Comparison of ENCODE assay signal across 5 fruit fly cellular contexts in the genomic region with DNA sequence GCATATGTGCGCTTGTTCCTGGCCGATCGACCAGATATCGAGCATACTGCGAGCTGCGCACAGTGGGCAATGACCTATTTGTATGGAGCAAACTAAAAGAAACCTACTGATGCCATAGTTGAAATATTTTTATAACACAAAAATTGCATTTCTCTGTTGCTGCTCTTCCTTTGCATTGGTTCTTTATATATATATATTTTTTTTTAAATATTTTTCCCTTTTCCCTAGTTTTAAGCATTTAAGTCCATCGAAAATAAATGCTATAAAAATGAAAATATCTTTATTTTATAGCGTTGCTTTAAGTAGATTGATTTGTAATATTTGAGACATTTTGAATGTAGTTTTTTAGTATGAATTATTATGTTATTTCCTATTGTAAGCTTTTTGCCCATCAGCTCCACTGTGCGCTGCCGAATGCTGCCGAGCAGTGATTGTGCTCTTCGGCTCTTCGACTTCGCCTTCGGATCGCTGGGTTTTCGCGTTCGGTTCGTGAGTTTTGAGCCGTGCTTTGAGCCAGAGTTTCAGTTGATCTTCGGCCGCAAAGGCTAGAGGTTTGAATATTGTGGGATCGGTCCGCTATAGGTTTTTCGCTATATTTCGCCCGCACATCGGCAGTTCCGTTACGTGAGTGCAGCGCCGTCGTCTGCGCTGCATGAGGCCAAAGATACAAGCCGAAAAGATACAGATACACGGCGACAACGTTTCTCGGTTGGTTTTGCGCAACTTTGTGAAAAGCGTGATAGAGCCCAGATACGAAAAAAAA.
TF ChIP-seq lines count a peak whose summit lies in the region.

A gene (plus strand): TSS at position 522 of the 763 bp plus-strand sequence.

TF ChIP-seq in whole organism, adult, 20 proteins besides CTCF, POLR2A, EP300 and RAD21 (continued from another document):
- TF ChIP-seq CG11617 (GFP tag; optimal IDR thresholded peaks at IDR 0.05; lab: Kevin White, UChicago) (peak; percentile 70), cic (GFP tag; optimal IDR thresholded peaks at IDR 0.05; lab: Kevin White, UChicago) (no peak), toe (GFP tag; optimal IDR thresholded peaks at IDR 0.05; lab: Kevin White, UChicago) (peak; percentile 18)
TF ChIP-seq in whole organism, adult: peak in this region for 10.

TF ChIP-seq in whole organism, embryonic, 481 proteins besides CTCF, POLR2A, EP300 and RAD21 (continued from another document and continues in another):
- peak; percentile 20; the same call in 1 of the 2 replicates for TF ChIP-seq E2f2 (GFP tag; IDR thresholded peaks at IDR 0.05; lab: Robert Waterston, UW)
- peak; percentile 17 for TF ChIP-seq D19B (GFP tag; optimal IDR thresholded peaks at IDR 0.05; lab: Kevin White, UChicago)
- peak; percentile 28 for TF ChIP-seq ac (GFP tag; optimal IDR thresholded peaks at IDR 0.05; lab: Kevin White, UChicago)
- no peak for TF ChIP-seq CG17612 (GFP tag; IDR thresholded peaks at IDR 0.05; lab: Robert Waterston, UW)
- peak; percentile 31; the same call in 1 of the 2 replicates for TF ChIP-seq CG11247 (GFP tag; IDR thresholded peaks at IDR 0.05; lab: Robert Waterston, UW)
- no peak for TF ChIP-seq HLH4C (GFP tag; IDR thresholded peaks at IDR 0.05; lab: Robert Waterston, UW; ENCODE audit: partially characterized antibody)
- TF ChIP-seq Mad (GFP tag; optimal IDR thresholded peaks at IDR 0.05; lab: Kevin White, UChicago), result peak; percentile 52
- peak; percentile 91 for TF ChIP-seq gem (tag; optimal IDR thresholded peaks at IDR 0.05; lab: Kevin White, UChicago)
- no peak for TF ChIP-seq stc (GFP tag; IDR thresholded peaks at IDR 0.05; lab: Robert Waterston, UW)
- peak; percentile 63 for TF ChIP-seq Nf-YB (GFP tag; optimal IDR thresholded peaks at IDR 0.05; lab: Kevin White, UChicago)
- peak; percentile 46 for TF ChIP-seq CG10209 (GFP tag; optimal IDR thresholded peaks at IDR 0.05; lab: Kevin White, UChicago)
- TF ChIP-seq gcm (GFP tag; optimal IDR thresholded peaks at IDR 0.05; lab: Kevin White, UChicago), result peak; percentile 69
- no peak for TF ChIP-seq cg (GFP tag; optimal IDR thresholded peaks at IDR 0.05; lab: Kevin White, UChicago)
- no peak for TF ChIP-seq jumu (GFP tag; optimal IDR thresholded peaks at IDR 0.05; lab: Kevin White, UChicago)
- no peak for TF ChIP-seq CG4730 (GFP tag; IDR thresholded peaks at IDR 0.05; lab: Robert Waterston, UW)
- peak; percentile 22 for TF ChIP-seq Hmx (GFP tag; optimal IDR thresholded peaks at IDR 0.05; lab: Kevin White, UChicago)
- peak; percentile 17 for TF ChIP-seq tin (GFP tag; optimal IDR thresholded peaks at IDR 0.05; lab: Kevin White, UChicago)
- TF ChIP-seq Myb (GFP tag; optimal IDR thresholded peaks at IDR 0.05; lab: Kevin White, UChicago), result no peak
- peak; percentile 61 for TF ChIP-seq slbo (GFP tag; IDR thresholded peaks at IDR 0.05; lab: Robert Waterston, UW)
- peak; percentile 21 for TF ChIP-seq scrt (GFP tag; optimal IDR thresholded peaks at IDR 0.05; lab: Kevin White, UChicago)
- TF ChIP-seq ewg (GFP tag; optimal IDR thresholded peaks at IDR 0.05; lab: Kevin White, UChicago), result peak; percentile 64
- TF ChIP-seq CG11695 (GFP tag; IDR thresholded peaks at IDR 0.05; lab: Robert Waterston, UW), result peak; percentile 55; the same call in 2 of the 3 replicates
- no peak for TF ChIP-seq CG12744 (GFP tag; optimal IDR thresholded peaks at IDR 0.05; lab: Kevin White, UChicago)
- TF ChIP-seq CG10654 (GFP tag; optimal IDR thresholded peaks at IDR 0.05; lab: Kevin White, UChicago), result peak; percentile 16
- TF ChIP-seq PHDP (tag; optimal IDR thresholded peaks at IDR 0.05; lab: Kevin White, UChicago), result peak; percentile 79
- peak; percentile 64 for TF ChIP-seq dmrt99B (tag; optimal IDR thresholded peaks at IDR 0.05; lab: Kevin White, UChicago)
- TF ChIP-seq CHES-1-like (GFP tag; optimal IDR thresholded peaks at IDR 0.05; lab: Kevin White, UChicago), result no peak
- TF ChIP-seq kay (GFP tag; optimal IDR thresholded peaks at IDR 0.05; lab: Kevin White, UChicago), result peak; percentile 32

TF ChIP-seq in whole organism, prepupa, 60 proteins besides CTCF, POLR2A, EP300 and RAD21 (continued from another document and continues in another):
- no peak for TF ChIP-seq CG6854 (GFP tag; optimal IDR thresholded peaks at IDR 0.05; lab: Kevin White, UChicago)
- TF ChIP-seq Sox102F (GFP tag; optimal IDR thresholded peaks at IDR 0.05; lab: Kevin White, UChicago), result peak; percentile 66
- peak; percentile 82 for TF ChIP-seq esn (GFP tag; optimal IDR thresholded peaks at IDR 0.05; lab: Kevin White, UChicago)
- TF ChIP-seq CG11294 (GFP tag; IDR thresholded peaks at IDR 0.05; lab: Robert Waterston, UW), result peak; percentile 19; the same call in 1 of the 2 replicates
- peak; percentile 35 for TF ChIP-seq dac (GFP tag; optimal IDR thresholded peaks at IDR 0.05; lab: Kevin White, UChicago)
- TF ChIP-seq vri (GFP tag; optimal IDR thresholded peaks at IDR 0.05; lab: Kevin White, UChicago), result peak; percentile 23
- TF ChIP-seq CG7368 (GFP tag; optimal IDR thresholded peaks at IDR 0.05; lab: Kevin White, UChicago), result no peak
- TF ChIP-seq CG9139 (GFP tag; optimal IDR thresholded peaks at IDR 0.05; lab: Kevin White, UChicago), result peak; percentile 32
- peak; percentile 86 for TF ChIP-seq OdsH (GFP tag; optimal IDR thresholded peaks at IDR 0.05; lab: Kevin White, UChicago)
- TF ChIP-seq CG6163 (GFP tag; IDR thresholded peaks at IDR 0.05; lab: Robert Waterston, UW), result peak; percentile 61; the same call in 2 of the 3 replicates
- no peak for TF ChIP-seq Hr38 (GFP tag; optimal IDR thresholded peaks at IDR 0.05; lab: Kevin White, UChicago)
- TF ChIP-seq CG32006 (GFP tag; optimal IDR thresholded peaks at IDR 0.05; lab: Kevin White, UChicago), result peak; percentile 94
- TF ChIP-seq Blimp-1 (GFP tag; optimal IDR thresholded peaks at IDR 0.05; lab: Kevin White, UChicago), result no peak
- peak; percentile 42 for TF ChIP-seq CG31627 (GFP tag; optimal IDR thresholded peaks at IDR 0.05; lab: Kevin White, UChicago)
- peak; percentile 88 for TF ChIP-seq CG8632 (GFP tag; optimal IDR thresholded peaks at IDR 0.05; lab: Kevin White, UChicago)
- TF ChIP-seq fd85E (GFP tag; optimal IDR thresholded peaks at IDR 0.05; lab: Kevin White, UChicago), result no peak
- peak in 1 of 2 experiments; percentile 81 for TF ChIP-seq salr (GFP tag; optimal IDR thresholded peaks at IDR 0.05; lab: Kevin White, UChicago)
- TF ChIP-seq Ets96B (tag; optimal IDR thresholded peaks at IDR 0.05; lab: Kevin White, UChicago), result peak; percentile 36
- TF ChIP-seq CG1621 (tag; optimal IDR thresholded peaks at IDR 0.05; lab: Kevin White, UChicago), result no peak
- peak; percentile 21 for TF ChIP-seq CG8319 (GFP tag; optimal IDR thresholded peaks at IDR 0.05; lab: Kevin White, UChicago)
- peak; percentile 90 for TF ChIP-seq CG4318 (GFP tag; optimal IDR thresholded peaks at IDR 0.05; lab: Kevin White, UChicago)
- TF ChIP-seq CG3032 (tag; optimal IDR thresholded peaks at IDR 0.05; lab: Kevin White, UChicago), result peak; percentile 58
- TF ChIP-seq svp (GFP tag; lab: Kevin White, UChicago), result peak; percentile 92
- peak; percentile 65 for TF ChIP-seq Lpt (GFP tag; optimal IDR thresholded peaks at IDR 0.05; lab: Kevin White, UChicago)
- peak; percentile 77 for TF ChIP-seq CG6792 (GFP tag; optimal IDR thresholded peaks at IDR 0.05; lab: Kevin White, UChicago)
- TF ChIP-seq Hr4 (GFP tag; optimal IDR thresholded peaks at IDR 0.05; lab: Kevin White, UChicago), result peak; percentile 76
- peak; percentile 48 for TF ChIP-seq CG11762 (GFP tag; optimal IDR thresholded peaks at IDR 0.05; lab: Kevin White, UChicago; ENCODE audit: insufficient read depth)
- peak; percentile 27 for TF ChIP-seq CG11902 (GFP tag; optimal IDR thresholded peaks at IDR 0.05; lab: Kevin White, UChicago)
- TF ChIP-seq eg (GFP tag; IDR thresholded peaks at IDR 0.05; lab: Robert Waterston, UW), result peak; percentile 73
- peak; percentile 55 for TF ChIP-seq Sox15 (GFP tag; optimal IDR thresholded peaks at IDR 0.05; lab: Kevin White, UChicago)
- TF ChIP-seq Eip78C (GFP tag; lab: Kevin White, UChicago), result peak; percentile 92

TF ChIP-seq in whole organism, pupa, 21 proteins besides CTCF, POLR2A, EP300 and RAD21 (continued from another document):
- TF ChIP-seq CG8159 (tag; optimal IDR thresholded peaks at IDR 0.05; lab: Kevin White, UChicago) (peak; percentile 64), CG17806 (tag; optimal IDR thresholded peaks at IDR 0.05; lab: Kevin White, UChicago) (peak; percentile 50), CG32121 (GFP tag; IDR thresholded peaks at IDR 0.05; lab: Robert Waterston, UW) (peak; percentile 48)

TF ChIP-seq in whole organism, wandering third instar larva, 38 proteins besides CTCF, POLR2A, EP300 and RAD21 (continued from another document):
- TF ChIP-seq sv (GFP tag; optimal IDR thresholded peaks at IDR 0.05; lab: Kevin White, UChicago) (peak; percentile 49), usp (GFP tag; optimal IDR thresholded peaks at IDR 0.05; lab: Kevin White, UChicago) (no peak), Hnf4 (GFP tag; optimal IDR thresholded peaks at IDR 0.05; lab: Kevin White, UChicago) (no peak), sage (GFP tag; optimal IDR thresholded peaks at IDR 0.05; lab: Kevin White, UChicago) (no peak), GATAd (GFP tag; optimal IDR thresholded peaks at IDR 0.05; lab: Kevin White, UChicago) (no peak), CG9705 (GFP tag; optimal IDR thresholded peaks at IDR 0.05; lab: Kevin White, UChicago) (no peak), dsf (GFP tag; optimal IDR thresholded peaks at IDR 0.05; lab: Kevin White, UChicago; ENCODE audit: borderline replicate concordance) (no peak), lola (GFP tag; optimal IDR thresholded peaks at IDR 0.05; lab: Kevin White, UChicago) (no peak), woc (GFP tag; optimal IDR thresholded peaks at IDR 0.05; lab: Kevin White, UChicago) (peak; percentile 25), psq (GFP tag; optimal IDR thresholded peaks at IDR 0.05; lab: Kevin White, UChicago) (peak; percentile 77), h (GFP tag; optimal IDR thresholded peaks at IDR 0.05; lab: Kevin White, UChicago) (peak; percentile 58), N (GFP tag; optimal IDR thresholded peaks at IDR 0.05; lab: Kevin White, UChicago) (no peak), Abd-B (GFP tag; optimal IDR thresholded peaks at IDR 0.05; lab: Kevin White, UChicago) (no peak), Hr83 (GFP tag; optimal IDR thresholded peaks at IDR 0.05; lab: Kevin White, UChicago; ENCODE audit: poor library complexity, severe bottlenecking) (no peak), Dfd (GFP tag; optimal IDR thresholded peaks at IDR 0.05; lab: Kevin White, UChicago) (no peak), OdsH (GFP tag; optimal IDR thresholded peaks at IDR 0.05; lab: Kevin White, UChicago) (peak; percentile 61), Hr78 (GFP tag; optimal IDR thresholded peaks at IDR 0.05; lab: Kevin White, UChicago) (no peak), Rel (GFP tag; optimal IDR thresholded peaks at IDR 0.05; lab: Kevin White, UChicago) (no peak), Rel (tag; optimal IDR thresholded peaks at IDR 0.05; lab: Kevin White, UChicago) (no peak), fru (GFP tag; optimal IDR thresholded peaks at IDR 0.05; lab: Kevin White, UChicago) (peak; percentile 67)
